Fruit fly (Drosophila melanogaster): ENCODE results near the gene Zmynd8.

Gene Zmynd8

DNA sequence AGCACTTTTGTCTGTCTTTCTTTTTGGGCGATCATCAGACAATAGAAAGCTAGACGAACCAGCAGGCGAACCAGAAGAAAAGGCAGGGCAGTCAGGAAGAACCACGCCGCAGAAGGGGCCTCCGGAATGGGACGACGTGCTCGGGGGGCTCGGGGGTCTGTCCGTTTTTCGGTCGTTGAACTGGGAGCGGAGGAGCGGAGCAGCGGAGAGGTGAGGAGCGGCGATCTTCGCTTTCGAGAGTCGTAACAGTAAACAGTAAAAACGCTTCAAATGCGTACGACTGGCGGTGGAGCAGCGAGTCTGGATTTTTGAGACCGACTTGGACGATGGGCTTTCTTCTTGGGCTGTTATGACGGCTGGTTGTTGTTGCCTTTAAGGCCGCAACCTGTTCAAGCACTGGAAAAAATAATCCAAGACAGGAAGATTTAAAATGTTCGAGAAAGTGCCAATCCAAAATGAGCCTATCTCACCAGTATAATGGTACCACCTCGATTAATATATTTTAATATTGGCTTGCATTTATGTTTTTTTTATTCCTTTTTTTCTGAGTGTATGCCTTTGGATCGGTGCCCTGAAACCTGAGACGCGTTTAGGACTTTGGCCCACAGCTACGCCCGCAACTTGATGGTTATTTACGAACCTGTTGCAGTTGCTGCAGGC is 17.6 kb downstream of the Zmynd8 start (continued):
- TF ChIP-seq E2f2 (GFP tag; IDR thresholded peaks at IDR 0.05) = peak; percentile 58; the same call in 1 of the 2 replicates
- no peak for TF ChIP-seq Doc2 (GFP tag; IDR thresholded peaks at IDR 0.05)
- peak; percentile 27 for TF ChIP-seq CG13296 (GFP tag; optimal IDR thresholded peaks at IDR 0.05)
- no peak for TF ChIP-seq amos (GFP tag; IDR thresholded peaks at IDR 0.05; ENCODE audit: partially characterized antibody)
- TF ChIP-seq Nf-YB (GFP tag; optimal IDR thresholded peaks at IDR 0.05) = peak; percentile 68
- peak; percentile 22 for TF ChIP-seq CTCF (GFP tag; optimal IDR thresholded peaks at IDR 0.05)
- TF ChIP-seq CG31365 (tag; optimal IDR thresholded peaks at IDR 0.05) = peak; percentile 62
- no peak for TF ChIP-seq Dfd (GFP tag; optimal IDR thresholded peaks at IDR 0.05)
- peak; percentile 74 for TF ChIP-seq esg (GFP tag; conservative IDR thresholded peaks at IDR 0.05)
- TF ChIP-seq trh (GFP tag; optimal IDR thresholded peaks at IDR 0.05) = peak; percentile 78
- no peak for TF ChIP-seq Rfx (GFP tag; IDR thresholded peaks at IDR 0.05)
- TF ChIP-seq CG3995 (GFP tag; optimal IDR thresholded peaks at IDR 0.05) = no peak
- TF ChIP-seq CG8089 (GFP tag; optimal IDR thresholded peaks at IDR 0.05) = peak; percentile 90
- no peak for TF ChIP-seq unc-4 (GFP tag; IDR thresholded peaks at IDR 0.05; ENCODE audit: partially characterized antibody)
- peak; percentile 79 for TF ChIP-seq nom (GFP tag; optimal IDR thresholded peaks at IDR 0.05)
- peak; percentile 67 for TF ChIP-seq CG4328 (GFP tag; optimal IDR thresholded peaks at IDR 0.05)
- TF ChIP-seq sqz (GFP tag; optimal IDR thresholded peaks at IDR 0.05) = peak; percentile 77
- no peak for TF ChIP-seq sd (tag; optimal IDR thresholded peaks at IDR 0.05)
- peak; percentile 88 for TF ChIP-seq Mad (GFP tag; optimal IDR thresholded peaks at IDR 0.05)
- TF ChIP-seq Dbx (GFP tag; IDR thresholded peaks at IDR 0.05) = no peak
- TF ChIP-seq CG12659 (GFP tag; optimal IDR thresholded peaks at IDR 0.05) = peak; percentile 74
- TF ChIP-seq Kr (GFP tag; optimal IDR thresholded peaks at IDR 0.05) = peak; percentile 53
- TF ChIP-seq CG18619 (GFP tag; optimal IDR thresholded peaks at IDR 0.05) = peak; percentile 81
- TF ChIP-seq CG3281 (GFP tag; optimal IDR thresholded peaks at IDR 0.05) = peak; percentile 18
- peak; percentile 94 for TF ChIP-seq nmo (GFP tag; optimal IDR thresholded peaks at IDR 0.05)
- peak; percentile 66 for TF ChIP-seq CG3838 (GFP tag; optimal IDR thresholded peaks at IDR 0.05)
- TF ChIP-seq pfk (GFP tag; optimal IDR thresholded peaks at IDR 0.05) = no peak
- TF ChIP-seq knrl (GFP tag; IDR thresholded peaks at IDR 0.05; ENCODE audit: partially characterized antibody) = no peak
- TF ChIP-seq CG8281 (tag; optimal IDR thresholded peaks at IDR 0.05) = peak; percentile 61
- TF ChIP-seq ftz-f1 (GFP tag; optimal IDR thresholded peaks at IDR 0.05) = no peak
- TF ChIP-seq Ets65A (GFP tag) = peak; percentile 97
- TF ChIP-seq pb (GFP tag; optimal IDR thresholded peaks at IDR 0.05) = no peak
- TF ChIP-seq CG33213 (GFP tag; optimal IDR thresholded peaks at IDR 0.05) = peak; percentile 82
- peak; percentile 80 for TF ChIP-seq ranshi (GFP tag; IDR thresholded peaks at IDR 0.05)
- TF ChIP-seq CG1647 (GFP tag; optimal IDR thresholded peaks at IDR 0.05) = peak; percentile 67
- peak; percentile 75 for TF ChIP-seq dati (GFP tag; IDR thresholded peaks at IDR 0.05)
- TF ChIP-seq tx (GFP tag; optimal IDR thresholded peaks at IDR 0.05) = peak; percentile 61
- TF ChIP-seq crc (GFP tag; optimal IDR thresholded peaks at IDR 0.05) = peak; percentile 68
- no peak for TF ChIP-seq CG15514 (GFP tag; optimal IDR thresholded peaks at IDR 0.05)
- TF ChIP-seq usp (GFP tag; optimal IDR thresholded peaks at IDR 0.05) = no peak
- peak; percentile 69; the same call in 2 of the 3 replicates for TF ChIP-seq B-H1 (GFP tag; IDR thresholded peaks at IDR 0.05)
- peak; percentile 86 for TF ChIP-seq gcm (GFP tag; optimal IDR thresholded peaks at IDR 0.05)
- TF ChIP-seq CG1602 (GFP tag; optimal IDR thresholded peaks at IDR 0.05) = peak; percentile 90
- TF ChIP-seq hbn (GFP tag; IDR thresholded peaks at IDR 0.05; ENCODE audit: partially characterized antibody) = no peak
- TF ChIP-seq sob (GFP tag; IDR thresholded peaks at IDR 0.05) = peak; percentile 65
- peak; percentile 94 for TF ChIP-seq CG2202 (tag; optimal IDR thresholded peaks at IDR 0.05)
- no peak for TF ChIP-seq CG42726 (GFP tag; IDR thresholded peaks at IDR 0.05; ENCODE audit: partially characterized antibody)
- TF ChIP-seq nau (GFP tag; optimal IDR thresholded peaks at IDR 0.05) = peak; percentile 66
- no peak for TF ChIP-seq CG6175 (GFP tag; IDR thresholded peaks at IDR 0.05)
- TF ChIP-seq CG1529 (GFP tag; optimal IDR thresholded peaks at IDR 0.05) = peak; percentile 91
- peak; percentile 92 for TF ChIP-seq CG10959 (GFP tag; IDR thresholded peaks at IDR 0.05)

All from whole organism, embryonic.